Worm (Caenorhabditis elegans) whole organism, mixed stage, embryonic: ENCODE measurements around the gene ndub-11.

Source experiments
- bed-3 ChIP-seq: fragments of 200-800 bp; sonication (Bioruptor generic); optimal IDR thresholded peaks from 3 replicates; lab custom pipeline; 2018; ENCODE audit warnings: mild to moderate bottlenecking, missing genetic modification characterization, moderate library complexity, missing compliant biosample characterization
- ces-1 ChIP-seq: fragments of 150-350 bp; optimal IDR thresholded peaks from 2 replicates; lab custom pipeline; 2014; ENCODE audit warnings: missing biosample characterization, missing genetic modification reagents, missing genetic modification characterization
- elt-3 ChIP-seq: fragments of 150-350 bp; optimal IDR thresholded peaks from 2 replicates; lab custom pipeline; 2014; ENCODE audit warnings: missing biosample characterization, missing genetic modification characterization
- lin-13 ChIP-seq: fragments of 150-350 bp; optimal IDR thresholded peaks from 2 replicates; lab custom pipeline; 2014; ENCODE audit warnings: missing biosample characterization, missing genetic modification characterization
- mep-1 ChIP-seq: fragments of 150-350 bp; optimal IDR thresholded peaks from 2 replicates; lab custom pipeline; 2017; ENCODE audit warnings: missing biosample characterization, missing genetic modification reagents, missing genetic modification characterization, inconsistent platforms
- nhr-237 ChIP-seq: fragments of 150-350 bp; optimal IDR thresholded peaks from 2 replicates; lab custom pipeline; 2014; ENCODE audit warnings: missing biosample characterization, missing genetic modification characterization
- nhr-28 ChIP-seq: fragments of 150-350 bp; optimal IDR thresholded peaks from 2 replicates; lab custom pipeline; 2014; ENCODE audit warnings: missing biosample characterization, missing genetic modification characterization
- nhr-76 ChIP-seq: sonication (generic microtip); optimal IDR thresholded peaks from 2 replicates; lab custom pipeline; 2017; ENCODE audit warnings: missing biosample characterization, missing genetic modification characterization
- pha-4 ChIP-seq: fragments of 150-350 bp; optimal IDR thresholded peaks from 2 replicates; lab custom pipeline; 2018; ENCODE audit warnings: missing biosample characterization, missing genetic modification reagents, missing genetic modification characterization
- snpc-4 ChIP-seq: fragments of 150-350 bp; optimal IDR thresholded peaks from 2 replicates; lab custom pipeline; 2014; ENCODE audit warnings: missing biosample characterization, missing genetic modification characterization
- unc-39 ChIP-seq: fragments of 150-350 bp; optimal IDR thresholded peaks from 2 replicates; lab custom pipeline; 2014; ENCODE audit warnings: missing biosample characterization, missing genetic modification characterization
- unc-62 ChIP-seq: fragments of 150-350 bp; optimal IDR thresholded peaks from 2 replicates; lab custom pipeline; 2014; ENCODE audit warnings: missing biosample characterization, missing genetic modification reagents, missing genetic modification characterization
- ztf-11 ChIP-seq: fragments of 150-350 bp; optimal IDR thresholded peaks from 2 replicates; lab custom pipeline; 2014; ENCODE audit warnings: missing biosample characterization, missing genetic modification characterization

ce11 chrIV:8153163-8153562 lies 23.1 kb upstream of the ndub-11 start:
- TF ChIP-seq unc-62 (GFP tag; lab: Kevin White, UChicago) (no peak), ces-1 (no peak), pha-4 (tag; lab: Kevin White, UChicago) (no peak), snpc-4 (tag; lab: Kevin White, UChicago) (no peak), mep-1 (tag; lab: Kevin White, UChicago) (no peak), bed-3 (GFP tag; lab: Kevin White, UChicago) (no peak), nhr-28 (tag; lab: Kevin White, UChicago) (no peak), elt-3 (tag; lab: Kevin White, UChicago) (no peak), nhr-76 (tag; lab: Kevin White, UChicago) (no peak), lin-13 (tag; lab: Kevin White, UChicago) (no peak), ztf-11 (tag; lab: Kevin White, UChicago) (no peak), nhr-237 (no peak), unc-39 (tag; lab: Kevin White, UChicago) (no peak)
